Worm (Caenorhabditis elegans): ENCODE measurements around the gene nlp-45.

Gene nlp-45

DNA sequence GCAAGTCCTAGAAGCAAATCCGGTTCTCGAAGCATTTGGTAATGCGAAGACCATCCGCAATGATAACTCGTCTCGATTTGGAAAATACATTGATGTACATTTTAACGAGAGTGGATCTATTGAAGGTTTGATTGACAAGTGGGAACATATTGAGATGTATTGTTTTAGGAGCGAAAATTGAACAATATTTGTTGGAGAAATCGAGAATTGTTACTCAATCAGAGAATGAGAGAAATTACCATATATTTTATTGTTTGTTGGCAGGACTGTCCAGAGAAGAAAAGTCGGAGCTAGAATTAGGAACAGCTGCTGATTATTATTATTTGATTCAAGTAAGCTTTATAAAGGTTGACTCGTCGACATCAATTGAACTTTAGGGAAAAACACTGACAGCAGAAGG is 33.6 kb downstream of the nlp-45 start:
- TF ChIP-seq grh-1 (GFP tag; IDR thresholded peaks at IDR 0.05): no peak
- no peak for TF ChIP-seq aly-2 (tag; optimal IDR thresholded peaks at IDR 0.05)
- TF ChIP-seq unc-98 (GFP tag; IDR thresholded peaks at IDR 0.05): no peak
- TF ChIP-seq fkh-4 (tag; optimal IDR thresholded peaks at IDR 0.05; ENCODE audit: borderline replicate concordance): no peak
- TF ChIP-seq dpl-1 (GFP tag; optimal IDR thresholded peaks at IDR 0.05): no peak
- TF ChIP-seq fkh-8 (tag; optimal IDR thresholded peaks at IDR 0.05): no peak
- TF ChIP-seq nhr-84 (tag; optimal IDR thresholded peaks at IDR 0.05): no peak
- no peak for TF ChIP-seq ceh-88 (GFP tag; IDR thresholded peaks at IDR 0.05)
- no peak for TF ChIP-seq pag-3 (tag; optimal IDR thresholded peaks at IDR 0.05; ENCODE audit: borderline replicate concordance, insufficient read depth)
- TF ChIP-seq ztf-11 (tag; optimal IDR thresholded peaks at IDR 0.05): no peak
- no peak for TF ChIP-seq swsn-7 (tag; optimal IDR thresholded peaks at IDR 0.05)
- TF ChIP-seq efl-1 (optimal IDR thresholded peaks at IDR 0.05): no peak
- no peak for TF ChIP-seq efl-1 (GFP tag; optimal IDR thresholded peaks at IDR 0.05 in 1 of 2)
- no peak for TF ChIP-seq pqm-1 (tag; optimal IDR thresholded peaks at IDR 0.05)
- no peak for TF ChIP-seq nhr-20 (tag; optimal IDR thresholded peaks at IDR 0.05)
- TF ChIP-seq nhr-11 (tag; optimal IDR thresholded peaks at IDR 0.05): no peak

DNA sequence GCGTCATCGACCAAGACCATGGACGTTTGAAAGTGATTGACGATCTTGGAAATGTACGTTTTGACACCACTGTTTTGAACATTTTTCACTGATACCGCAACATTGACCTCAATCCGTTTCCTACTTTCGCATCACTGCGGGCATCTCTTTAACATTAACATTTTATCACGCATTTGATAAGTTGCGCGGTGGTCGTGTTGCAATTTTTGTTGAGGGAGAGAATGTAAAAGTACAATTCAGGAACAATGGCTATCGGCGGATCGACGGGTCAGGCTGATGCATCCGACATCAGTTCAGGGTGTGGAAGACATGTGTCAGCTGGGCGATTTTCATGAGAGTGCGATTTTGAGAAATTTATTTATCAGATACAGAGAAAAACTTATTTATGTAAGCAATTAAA is 34.9 kb downstream of the nlp-45 start:
- no peak for TF ChIP-seq pag-3 (tag; optimal IDR thresholded peaks at IDR 0.05; ENCODE audit: borderline replicate concordance, insufficient read depth)
- TF ChIP-seq blmp-1 (tag; optimal IDR thresholded peaks at IDR 0.05): peak; percentile 82
- TF ChIP-seq xbp-1 (tag; optimal IDR thresholded peaks at IDR 0.05): no peak
- TF ChIP-seq sox-4 (tag; optimal IDR thresholded peaks at IDR 0.05): no peak
- TF ChIP-seq F16B12.6 (tag; optimal IDR thresholded peaks at IDR 0.05): no peak
- TF ChIP-seq nhr-85 (tag): no peak
- no peak for TF ChIP-seq C04F5.9 (tag; optimal IDR thresholded peaks at IDR 0.05)
- no peak for TF ChIP-seq fkh-8 (tag; optimal IDR thresholded peaks at IDR 0.05)
- TF ChIP-seq nhr-237 (tag; optimal IDR thresholded peaks at IDR 0.05): no peak
- TF ChIP-seq efl-1 (optimal IDR thresholded peaks at IDR 0.05): no peak
- peak in 1 of 2 experiments; percentile 44 for TF ChIP-seq efl-1 (GFP tag; optimal IDR thresholded peaks at IDR 0.05 in 1 of 2)
- TF ChIP-seq egl-13 (tag; optimal IDR thresholded peaks at IDR 0.05): no peak

DNA sequence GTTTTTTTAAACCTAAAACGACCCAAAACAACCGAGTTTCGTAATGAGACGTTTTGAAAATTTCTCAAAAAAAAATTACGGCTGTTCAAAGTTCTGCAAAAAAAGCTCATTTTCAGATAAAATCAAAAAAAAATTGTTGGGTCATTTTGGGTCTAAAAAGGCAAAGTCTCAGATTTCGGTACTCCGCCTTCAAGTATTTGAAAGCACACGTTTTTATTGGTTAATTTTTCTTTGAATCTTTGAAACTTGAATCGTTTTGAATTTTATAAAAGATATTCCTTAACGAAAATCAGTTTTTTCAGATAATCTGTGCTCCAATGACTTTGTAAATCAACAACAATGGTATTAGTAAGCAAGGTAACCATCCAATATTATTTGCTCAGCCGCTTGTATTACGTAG is 35.3 kb downstream of the nlp-45 start, which contains the start of gene hum-6:
Gene hum-6 (plus strand): TSS at position 301 of the 400 bp plus-strand sequence.
- TF ChIP-seq C16A3.4 (tag; optimal IDR thresholded peaks at IDR 0.05) (no peak), pag-3 (tag; optimal IDR thresholded peaks at IDR 0.05; ENCODE audit: borderline replicate concordance, insufficient read depth) (no peak), unc-98 (GFP tag; IDR thresholded peaks at IDR 0.05) (no peak), blmp-1 (tag; optimal IDR thresholded peaks at IDR 0.05) (no peak), elt-3 (tag; optimal IDR thresholded peaks at IDR 0.05) (no peak), nhr-90 (tag; optimal IDR thresholded peaks at IDR 0.05; ENCODE audit: poor library complexity) (no peak), ama-1 (optimal IDR thresholded peaks at IDR 0.05) (no peak), lin-15B (tag; optimal IDR thresholded peaks at IDR 0.05) (no peak), mdl-1 (tag; optimal IDR thresholded peaks at IDR 0.05) (no peak), hlh-17 (GFP tag; optimal IDR thresholded peaks at IDR 0.05; ENCODE audit: borderline replicate concordance) (no peak)

DNA sequence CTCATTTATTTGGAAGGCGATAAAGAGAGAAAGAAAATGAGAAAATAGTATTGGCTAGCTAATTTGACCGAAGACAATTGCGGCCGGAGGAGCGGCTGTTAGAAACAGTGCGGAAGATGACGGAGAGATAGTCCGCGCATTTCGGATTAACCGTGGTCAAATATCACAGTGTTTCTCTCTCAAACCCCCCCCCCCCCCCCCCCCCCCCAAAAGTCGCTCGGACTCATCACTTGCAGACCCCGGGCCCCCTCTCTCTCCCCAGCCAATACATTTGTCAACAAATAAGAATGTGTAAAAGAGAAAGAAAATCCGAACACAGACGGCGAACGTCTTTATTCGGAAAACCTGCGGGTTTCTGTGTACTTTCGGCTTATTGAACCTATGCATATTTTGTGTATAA is 36.3 kb downstream of the nlp-45 start:
- no peak for TF ChIP-seq egl-27 (tag; optimal IDR thresholded peaks at IDR 0.05)
- no peak for TF ChIP-seq nhr-12 (tag; optimal IDR thresholded peaks at IDR 0.05)
- no peak for TF ChIP-seq lin-13 (GFP tag; optimal IDR thresholded peaks at IDR 0.05)
- no peak for TF ChIP-seq efl-1 (optimal IDR thresholded peaks at IDR 0.05)
- peak in 1 of 2 experiments; percentile 80 for TF ChIP-seq efl-1 (GFP tag; optimal IDR thresholded peaks at IDR 0.05 in 1 of 2)
- no peak for TF ChIP-seq ceh-8 (GFP tag; optimal IDR thresholded peaks at IDR 0.05)
- TF ChIP-seq blmp-1 (tag; optimal IDR thresholded peaks at IDR 0.05): peak; percentile 35
- no peak for TF ChIP-seq nhr-76 (tag; optimal IDR thresholded peaks at IDR 0.05)
- no peak for TF ChIP-seq elt-2 (tag; optimal IDR thresholded peaks at IDR 0.05)
- TF ChIP-seq jun-1 (tag; optimal IDR thresholded peaks at IDR 0.05): no peak
- TF ChIP-seq ama-1 (optimal IDR thresholded peaks at IDR 0.05): no peak
- no peak for TF ChIP-seq grh-1 (GFP tag; IDR thresholded peaks at IDR 0.05)
- no peak for TF ChIP-seq ceh-88 (GFP tag; IDR thresholded peaks at IDR 0.05)

All from whole organism, L1 larva.